Worm (Caenorhabditis elegans): ENCODE measurements around the gene twk-45.
A peak's percentile ranks its signal among the peaks of the same experiment; 100 is the strongest.

Gene twk-45

DNA sequence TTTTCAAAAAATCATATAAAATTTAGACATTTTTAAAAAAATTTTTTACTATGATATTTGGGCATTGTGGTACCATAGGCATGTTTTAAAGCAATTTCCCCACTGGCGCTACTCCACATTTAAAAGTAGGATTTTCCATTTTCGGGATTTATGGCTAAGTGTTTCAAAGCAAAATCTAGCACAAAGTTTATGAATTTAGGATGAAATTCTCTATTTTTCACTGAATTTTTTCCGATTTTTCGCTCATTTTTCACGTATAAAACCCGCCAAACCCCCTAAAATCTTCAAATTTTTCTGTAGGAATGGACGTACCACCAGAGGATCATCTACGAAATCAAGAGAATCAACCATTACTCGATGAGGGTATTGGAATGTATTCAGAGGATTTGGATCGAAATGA lies 17.3 kb upstream of the twk-45 start, which contains the start of gene pipp-4P:
Gene pipp-4P (plus strand): TSS at position 301 of the 400 bp plus-strand sequence.
- TF ChIP-seq nhr-10 (tag; optimal IDR thresholded peaks at IDR 0.05) (no peak), aly-2 (tag; optimal IDR thresholded peaks at IDR 0.05) (no peak), Y55F3AM.14 (GFP tag; optimal IDR thresholded peaks at IDR 0.05) (no peak), ceh-82 (tag; optimal IDR thresholded peaks at IDR 0.05) (no peak), nhr-129 (tag; optimal IDR thresholded peaks at IDR 0.05) (no peak), mdl-1 (tag; optimal IDR thresholded peaks at IDR 0.05) (no peak), ama-1 (optimal IDR thresholded peaks at IDR 0.05) (no peak), skn-1 (tag; optimal IDR thresholded peaks at IDR 0.05) (no peak), nhr-6 (tag; optimal IDR thresholded peaks at IDR 0.05) (no peak), unc-39 (tag; optimal IDR thresholded peaks at IDR 0.05) (no peak), peb-1 (tag; optimal IDR thresholded peaks at IDR 0.05) (no peak), nhr-21 (tag; optimal IDR thresholded peaks at IDR 0.05) (no peak), nhr-25 (tag; optimal IDR thresholded peaks at IDR 0.05) (no peak), nhr-11 (tag; optimal IDR thresholded peaks at IDR 0.05) (no peak), C34F6.9 (tag; optimal IDR thresholded peaks at IDR 0.05) (no peak), fos-1 (tag; optimal IDR thresholded peaks at IDR 0.05) (no peak), ZK546.5 (tag; optimal IDR thresholded peaks at IDR 0.05) (no peak), F13H6.1 (tag; optimal IDR thresholded peaks at IDR 0.05) (no peak), egl-27 (tag; optimal IDR thresholded peaks at IDR 0.05) (no peak), lin-13 (GFP tag; optimal IDR thresholded peaks at IDR 0.05) (no peak)

DNA sequence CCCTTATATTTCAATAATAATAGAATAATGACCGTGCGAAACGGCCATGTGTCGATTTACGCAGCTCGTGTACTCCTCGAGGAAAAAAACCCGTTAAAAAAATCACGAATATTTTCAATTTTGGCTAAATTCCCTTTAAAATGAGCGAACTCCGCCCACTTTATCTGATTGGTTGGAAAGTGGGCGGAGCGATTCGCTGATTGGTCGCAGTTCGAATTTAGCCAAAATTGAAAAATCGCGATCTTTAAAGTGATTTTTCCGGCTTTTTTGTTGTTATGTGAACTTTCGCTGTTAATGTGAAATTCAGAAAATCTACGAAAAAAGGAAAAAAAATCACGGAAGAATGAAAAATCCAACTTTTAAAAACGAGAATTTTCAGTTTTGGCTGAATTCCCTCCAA lies 16.1 kb upstream of the twk-45 start:
- no peak for TF ChIP-seq lin-13 (GFP tag; optimal IDR thresholded peaks at IDR 0.05)

DNA sequence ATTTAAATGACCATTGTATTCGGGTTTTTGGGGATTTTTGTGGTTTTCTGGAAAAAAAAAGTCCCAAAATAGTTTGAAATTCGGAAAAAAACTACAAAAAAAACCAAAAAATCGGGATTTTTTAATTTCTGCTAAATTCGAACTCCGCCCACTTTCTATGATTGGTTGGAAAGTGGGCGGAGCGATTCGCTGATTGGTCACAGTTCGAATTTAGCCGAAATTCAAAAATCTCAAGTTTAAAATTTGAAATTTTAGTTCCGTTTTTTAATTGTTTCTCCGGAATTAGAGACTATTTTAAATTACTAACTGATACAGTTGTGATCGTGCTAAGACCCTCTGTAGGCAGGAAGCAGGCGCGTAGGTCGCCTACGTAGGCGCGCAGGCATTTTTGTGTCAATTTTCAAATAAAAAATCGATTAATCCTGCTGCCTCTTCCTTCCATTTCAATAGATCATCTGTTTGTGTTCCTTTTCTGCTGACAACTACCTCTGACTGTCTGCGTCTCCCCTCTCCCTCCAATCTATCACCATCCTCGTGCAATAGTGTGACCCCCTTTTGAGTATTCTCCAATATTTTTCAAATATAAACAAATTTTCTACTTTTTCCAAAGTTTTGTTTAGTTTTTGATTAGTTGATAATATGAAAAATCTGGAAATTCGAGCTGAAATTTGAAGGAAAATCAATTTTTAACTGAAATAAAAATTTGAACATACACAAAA lies 14.7 kb upstream of the twk-45 start:
- TF ChIP-seq lsy-2 (tag; optimal IDR thresholded peaks at IDR 0.05) = peak in 1 of 2 experiments; percentile 13
- no peak for TF ChIP-seq aly-2 (tag; optimal IDR thresholded peaks at IDR 0.05)

DNA sequence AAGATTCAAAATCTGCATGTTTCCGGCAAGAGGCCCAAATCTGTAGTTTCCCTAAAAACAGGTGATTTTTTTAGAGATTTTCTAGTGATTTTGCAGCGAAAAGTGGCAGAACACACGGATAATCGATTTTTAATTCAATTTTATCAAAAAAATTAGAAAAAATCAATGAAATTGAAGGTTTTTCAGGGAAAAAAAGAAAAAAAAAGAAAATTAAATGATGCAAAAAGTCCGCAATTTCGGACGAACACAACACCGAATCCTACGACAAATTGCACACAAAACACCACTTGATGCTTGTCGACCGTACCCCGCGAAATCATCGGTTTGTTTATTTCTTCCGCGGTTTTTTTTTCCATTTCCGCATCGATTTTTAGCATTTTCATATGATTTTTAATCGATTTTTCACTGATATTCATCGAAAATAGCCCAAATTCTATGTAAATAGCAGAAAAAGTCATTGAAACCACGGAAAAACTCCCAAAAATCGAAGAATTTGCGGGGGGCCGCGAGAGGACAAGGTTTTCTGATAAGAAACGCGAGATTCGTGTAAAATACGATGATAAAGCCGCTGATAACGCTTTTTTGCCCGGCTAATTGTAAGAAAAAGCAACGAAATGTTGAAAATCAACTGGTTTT lies 13.3 kb upstream of the twk-45 start, which contains the start of gene tufm-1:
Gene tufm-1 (minus strand): TSS at position 51 of the 636 bp plus-strand sequence.
- peak; percentile 47 for TF ChIP-seq gmeb-1 (tag; optimal IDR thresholded peaks at IDR 0.05)
- TF ChIP-seq lin-11 (tag; optimal IDR thresholded peaks at IDR 0.05) = no peak
- no peak for TF ChIP-seq peb-1 (tag; optimal IDR thresholded peaks at IDR 0.05)
- no peak for TF ChIP-seq ama-1 (optimal IDR thresholded peaks at IDR 0.05)
- TF ChIP-seq C34F6.9 (tag; optimal IDR thresholded peaks at IDR 0.05) = peak; percentile 78
- TF ChIP-seq ztf-4 (tag; optimal IDR thresholded peaks at IDR 0.05) = no peak
- TF ChIP-seq mbf-1 (tag; optimal IDR thresholded peaks at IDR 0.05) = no peak
- TF ChIP-seq ceh-82 (tag; optimal IDR thresholded peaks at IDR 0.05) = no peak
- TF ChIP-seq lsy-2 (tag; optimal IDR thresholded peaks at IDR 0.05) = peak; percentile 85 to 97
- TF ChIP-seq sem-4 (tag; optimal IDR thresholded peaks at IDR 0.05) = no peak
- TF ChIP-seq nhr-6 (tag; optimal IDR thresholded peaks at IDR 0.05) = no peak
- no peak for TF ChIP-seq zag-1 (tag; optimal IDR thresholded peaks at IDR 0.05)
- TF ChIP-seq fos-1 (tag; optimal IDR thresholded peaks at IDR 0.05) = peak; percentile 32
- TF ChIP-seq nhr-237 (tag; optimal IDR thresholded peaks at IDR 0.05) = no peak
- no peak for TF ChIP-seq lin-39 (tag; optimal IDR thresholded peaks at IDR 0.05)
- TF ChIP-seq F13H6.1 (tag; optimal IDR thresholded peaks at IDR 0.05) = peak; percentile 17
- no peak for TF ChIP-seq alr-1 (tag; optimal IDR thresholded peaks at IDR 0.05)
- TF ChIP-seq nhr-23 (tag; optimal IDR thresholded peaks at IDR 0.05) = no peak
- TF ChIP-seq lin-13 (GFP tag; optimal IDR thresholded peaks at IDR 0.05) = peak; percentile 69
- TF ChIP-seq nhr-21 (tag; optimal IDR thresholded peaks at IDR 0.05) = no peak
- no peak for TF ChIP-seq R02D3.7 (tag; optimal IDR thresholded peaks at IDR 0.05)
- TF ChIP-seq dmd-4 (tag; optimal IDR thresholded peaks at IDR 0.05) = no peak
- TF ChIP-seq elt-3 (tag; optimal IDR thresholded peaks at IDR 0.05) = no peak
- TF ChIP-seq nhr-10 (tag; optimal IDR thresholded peaks at IDR 0.05) = no peak
- TF ChIP-seq mdl-1 (tag; optimal IDR thresholded peaks at IDR 0.05) = no peak
- no peak for TF ChIP-seq egl-27 (tag; optimal IDR thresholded peaks at IDR 0.05)
- TF ChIP-seq ZK546.5 (tag; optimal IDR thresholded peaks at IDR 0.05) = no peak
- TF ChIP-seq sma-3 (GFP tag; optimal IDR thresholded peaks at IDR 0.05) = no peak
- no peak for TF ChIP-seq sma-9 (GFP tag; optimal IDR thresholded peaks at IDR 0.05)
- TF ChIP-seq sma-9 (tag; optimal IDR thresholded peaks at IDR 0.05) = no peak
- TF ChIP-seq ceh-16 (tag; optimal IDR thresholded peaks at IDR 0.05) = no peak
- TF ChIP-seq nhr-11 (tag; optimal IDR thresholded peaks at IDR 0.05) = no peak
- no peak for TF ChIP-seq aly-2 (tag; optimal IDR thresholded peaks at IDR 0.05)
- no peak for TF ChIP-seq elt-1 (tag; optimal IDR thresholded peaks at IDR 0.05)
- TF ChIP-seq crh-2 (tag; optimal IDR thresholded peaks at IDR 0.05) = peak; percentile 45
- TF ChIP-seq unc-39 (tag; optimal IDR thresholded peaks at IDR 0.05) = no peak
- TF ChIP-seq ztf-1 (GFP tag; conservative IDR thresholded peaks at IDR 0.05) = no peak
- TF ChIP-seq nhr-129 (tag; optimal IDR thresholded peaks at IDR 0.05) = peak; percentile 49
- TF ChIP-seq Y55F3AM.14 (GFP tag; optimal IDR thresholded peaks at IDR 0.05) = no peak
- no peak for TF ChIP-seq unc-62 (GFP tag; optimal IDR thresholded peaks at IDR 0.05)
- TF ChIP-seq snpc-4 (tag; optimal IDR thresholded peaks at IDR 0.05) = no peak
- TF ChIP-seq unc-55 (GFP tag; optimal IDR thresholded peaks at IDR 0.05) = peak; percentile 80

All from whole organism, L2 larva.